Fruit fly (Drosophila melanogaster) whole organism, embryonic: ENCODE data around the gene Pex7.

ENCODE experiments used
- Aef1 ChIP-seq: fragments of 200-800 bp; sonication (Bioruptor generic); IDR thresholded peaks from 3 replicates; pipeline ENCODE4 v1.3.6; 2022; ENCODE audit warnings: missing biosample characterization, missing genetic modification characterization
- B-H1 ChIP-seq: fragments of 200-800 bp; sonication (Bioruptor generic); IDR thresholded peaks from 3 replicates; pipeline ENCODE4 v1.3.6; 2022; ENCODE audit warnings: missing biosample characterization, missing genetic modification characterization
- CG1024 ChIP-seq: fragments of 200-800 bp; sonication (Bioruptor generic); IDR thresholded peaks from 2 replicates; pipeline ENCODE4 v1.3.6; 2022; ENCODE audit warnings: missing biosample characterization, missing genetic modification characterization
- CG10431 ChIP-seq: fragments of 200-800 bp; sonication (Bioruptor generic); optimal IDR thresholded peaks from 3 replicates; lab custom pipeline; 2018; ENCODE audit warnings: missing biosample characterization, mild to moderate bottlenecking, missing genetic modification characterization
- CG11398 ChIP-seq: fragments of 200-800 bp; sonication (Bioruptor generic); optimal IDR thresholded peaks from 2 replicates; lab custom pipeline; 2016; ENCODE audit warnings: missing biosample characterization, missing genetic modification characterization
- CG12659 ChIP-seq: fragments of 200-800 bp; sonication (Bioruptor generic); optimal IDR thresholded peaks from 3 replicates; lab custom pipeline; 2017; ENCODE audit warnings: mild to moderate bottlenecking, missing biosample characterization, missing genetic modification reagents, missing genetic modification characterization
- CG16863 ChIP-seq: fragments of 200-800 bp; sonication (Bioruptor generic); optimal IDR thresholded peaks from 3 replicates; lab custom pipeline; 2016; ENCODE audit warnings: missing biosample characterization, missing genetic modification characterization
- CG17361 ChIP-seq: fragments of 200-800 bp; sonication (Bioruptor generic); IDR thresholded peaks from 3 replicates; pipeline ENCODE4 v1.3.6; 2022; ENCODE audit warnings: missing biosample characterization, missing genetic modification characterization
- CG32767 ChIP-seq: fragments of 200-800 bp; sonication (Bioruptor generic); IDR thresholded peaks from 2 replicates; pipeline ENCODE4 v1.3.6; 2022; ENCODE audit warnings: missing biosample characterization, missing genetic modification characterization
- CG34422 ChIP-seq: fragments of 200-800 bp; sonication (Bioruptor generic); IDR thresholded peaks from 3 replicates; pipeline ENCODE4 v1.3.6; 2022; ENCODE audit warnings: missing biosample characterization, missing genetic modification characterization
- CG4617 ChIP-seq: fragments of 200-800 bp; sonication (Bioruptor generic); optimal IDR thresholded peaks from 3 replicates; lab custom pipeline; 2016; ENCODE audit warnings: missing biosample characterization, missing genetic modification characterization, borderline replicate concordance
- CG4854 ChIP-seq: fragments of 200-800 bp; sonication (Bioruptor generic); optimal IDR thresholded peaks from 2 replicates; lab custom pipeline; 2016; ENCODE audit warnings: missing biosample characterization, missing genetic modification characterization, inconsistent platforms
- CG6175 ChIP-seq: fragments of 200-800 bp; sonication (Bioruptor generic); IDR thresholded peaks from 3 replicates; pipeline ENCODE4 v1.3.6; 2022; ENCODE audit warnings: missing biosample characterization, missing genetic modification characterization
- CG7357 ChIP-seq: fragments of 200-800 bp; sonication (Bioruptor generic); IDR thresholded peaks from 3 replicates; pipeline ENCODE4 v1.3.6; 2022; ENCODE audit warnings: missing biosample characterization, missing genetic modification characterization
- CG7963 ChIP-seq: fragments of 200-800 bp; sonication (Bioruptor generic); IDR thresholded peaks from 3 replicates; pipeline ENCODE4 v1.3.6; 2022; ENCODE audit warnings: missing biosample characterization, missing genetic modification characterization; ENCODE audit not compliant: partially characterized antibody
- CG8478 ChIP-seq: fragments of >200 bp; optimal IDR thresholded peaks from 2 replicates; lab custom pipeline; 2018
- CG9609 ChIP-seq: fragments of 200-800 bp; sonication (Bioruptor generic); optimal IDR thresholded peaks from 3 replicates; lab custom pipeline; 2016; ENCODE audit warnings: missing biosample characterization, missing genetic modification characterization
- CoRest ChIP-seq: fragments of 200-800 bp; sonication (Bioruptor generic); optimal IDR thresholded peaks from 3 replicates; lab custom pipeline; 2018; ENCODE audit warnings: missing biosample characterization, mild to moderate bottlenecking, missing genetic modification characterization, moderate library complexity
- Dfd ChIP-seq, 2 experiments: fragments of >200 bp; optimal IDR thresholded peaks; 2 replicates each; lab custom pipeline; 2017; ENCODE audit warnings: missing biosample characterization in 2 of 2, missing genetic modification characterization in 2 of 2
- Doc3 ChIP-seq: fragments of 200-800 bp; sonication (Bioruptor generic); IDR thresholded peaks from 3 replicates; pipeline ENCODE4 v1.3.6; 2022; ENCODE audit warnings: missing biosample characterization, missing genetic modification characterization; ENCODE audit not compliant: partially characterized antibody
- Dp ChIP-seq: fragments of 200-800 bp; sonication (Bioruptor generic); optimal IDR thresholded peaks from 2 replicates; lab custom pipeline; 2018; ENCODE audit warnings: missing biosample characterization, mild to moderate bottlenecking, missing genetic modification characterization, moderate library complexity
- H2.0 ChIP-seq: fragments of 200-800 bp; sonication (Bioruptor generic); IDR thresholded peaks from 2 replicates; pipeline ENCODE4 v1.3.6; 2022; ENCODE audit warnings: missing biosample characterization, missing genetic modification characterization
- HLH54F ChIP-seq: fragments of 200-800 bp; sonication (Bioruptor generic); optimal IDR thresholded peaks from 3 replicates; lab custom pipeline; 2016; ENCODE audit warnings: missing biosample characterization, missing genetic modification characterization
- Hr3 ChIP-seq: fragments of 200-800 bp; sonication (Bioruptor generic); optimal IDR thresholded peaks from 3 replicates; lab custom pipeline; 2016; ENCODE audit warnings: missing biosample characterization, missing genetic modification characterization
- Hr51 ChIP-seq, 2 experiments: fragments of 200-800 bp; sonication (Bioruptor generic); optimal IDR thresholded peaks; 2 replicates in 1 of 2; 3 replicates in 1 of 2; lab custom pipeline; 2016 to 2018; ENCODE audit warnings: missing biosample characterization in 2 of 2, missing genetic modification characterization in 2 of 2, mild to moderate bottlenecking in 1 of 2, moderate library complexity in 1 of 2
- Jarid2 ChIP-seq: fragments of 200-800 bp; sonication (Bioruptor generic); optimal IDR thresholded peaks from 3 replicates; lab custom pipeline; 2017; ENCODE audit warnings: mild to moderate bottlenecking, missing biosample characterization, missing genetic modification reagents, missing genetic modification characterization
- Lim3 ChIP-seq: fragments of 200-800 bp; sonication (Bioruptor generic); IDR thresholded peaks from 2 replicates; pipeline ENCODE4 v1.3.6; 2022; ENCODE audit warnings: missing biosample characterization, missing genetic modification characterization
- Myb ChIP-seq: fragments of 200-800 bp; sonication (Bioruptor generic); optimal IDR thresholded peaks from 2 replicates; lab custom pipeline; 2016; ENCODE audit warnings: missing biosample characterization, missing genetic modification characterization
- NFAT ChIP-seq: fragments of 200-800 bp; sonication (Bioruptor generic); IDR thresholded peaks from 2 replicates; pipeline ENCODE4 v1.3.6; 2022; ENCODE audit warnings: missing biosample characterization, missing genetic modification characterization
- Optix ChIP-seq: fragments of 200-800 bp; sonication (Bioruptor generic); IDR thresholded peaks from 3 replicates; pipeline ENCODE4 v1.3.6; 2022; ENCODE audit warnings: missing biosample characterization, missing genetic modification characterization
- Side ChIP-seq: fragments of 200-800 bp; sonication (Bioruptor generic); optimal IDR thresholded peaks from 2 replicates; lab custom pipeline; 2016; ENCODE audit warnings: missing biosample characterization, missing genetic modification characterization
- Sry-β ChIP-seq: fragments of 200-800 bp; sonication (Bioruptor generic); optimal IDR thresholded peaks from 2 replicates; lab custom pipeline; 2018; ENCODE audit warnings: missing biosample characterization, mild to moderate bottlenecking, missing genetic modification characterization, moderate library complexity
- TFAM ChIP-seq: fragments of 200-800 bp; sonication (Bioruptor generic); optimal IDR thresholded peaks from 2 replicates; lab custom pipeline; 2017; ENCODE audit warnings: missing biosample characterization, missing genetic modification characterization, inconsistent platforms
- ara ChIP-seq: fragments of 200-800 bp; sonication (Bioruptor generic); IDR thresholded peaks from 2 replicates; pipeline ENCODE4 v1.3.6; 2022; ENCODE audit warnings: missing biosample characterization, missing genetic modification characterization
- bcd ChIP-seq: fragments of 200-800 bp; sonication (Bioruptor generic); optimal IDR thresholded peaks from 2 replicates; lab custom pipeline; 2017; ENCODE audit warnings: missing biosample characterization, mild to moderate bottlenecking, missing genetic modification characterization
- bowl ChIP-seq: fragments of 200-800 bp; sonication (Bioruptor generic); IDR thresholded peaks from 2 replicates; pipeline ENCODE4 v1.3.6; 2022; ENCODE audit warnings: missing biosample characterization, missing genetic modification characterization
- btn ChIP-seq: fragments of 200-800 bp; sonication (Bioruptor generic); optimal IDR thresholded peaks from 2 replicates; lab custom pipeline; 2016; ENCODE audit warnings: missing biosample characterization, missing genetic modification characterization
- caup ChIP-seq: fragments of 200-800 bp; sonication (Bioruptor generic); optimal IDR thresholded peaks from 3 replicates; lab custom pipeline; 2017; ENCODE audit warnings: missing biosample characterization, mild to moderate bottlenecking, missing genetic modification characterization, moderate library complexity; ENCODE audit not compliant: severe bottlenecking
- chn ChIP-seq: fragments of 200-800 bp; sonication (Bioruptor generic); optimal IDR thresholded peaks from 2 replicates; lab custom pipeline; 2016; ENCODE audit warnings: missing biosample characterization, missing genetic modification characterization
- corto ChIP-seq: fragments of 200-800 bp; sonication (Bioruptor generic); optimal IDR thresholded peaks from 2 replicates; lab custom pipeline; 2016; ENCODE audit warnings: missing biosample characterization, mild to moderate bottlenecking, missing genetic modification characterization, moderate library complexity
- danr ChIP-seq: fragments of 200-800 bp; sonication (Bioruptor generic); IDR thresholded peaks from 2 replicates; pipeline ENCODE4 v1.3.6; 2022; ENCODE audit warnings: missing biosample characterization, missing genetic modification characterization
- fru ChIP-seq: fragments of >200 bp; optimal IDR thresholded peaks from 2 replicates; lab custom pipeline; 2017
- gcm ChIP-seq: fragments of 200-800 bp; sonication (Bioruptor generic); optimal IDR thresholded peaks from 2 replicates; lab custom pipeline; 2019; ENCODE audit warnings: missing biosample characterization, mild to moderate bottlenecking, missing genetic modification characterization, moderate library complexity
- gcm2 ChIP-seq: fragments of 200-800 bp; sonication (Bioruptor generic); optimal IDR thresholded peaks from 2 replicates; lab custom pipeline; 2016; ENCODE audit warnings: missing biosample characterization, missing genetic modification characterization
- jigr1 ChIP-seq: fragments of 200-800 bp; sonication (Bioruptor generic); IDR thresholded peaks from 3 replicates; pipeline ENCODE4 v1.3.6; 2022; ENCODE audit warnings: missing biosample characterization, missing genetic modification characterization
- kni ChIP-seq: fragments of 200-800 bp; sonication (Bioruptor generic); optimal IDR thresholded peaks from 3 replicates; lab custom pipeline; 2017; ENCODE audit warnings: mild to moderate bottlenecking, missing biosample characterization, missing genetic modification reagents, missing genetic modification characterization
- lbe ChIP-seq: fragments of 200-800 bp; sonication (Bioruptor generic); optimal IDR thresholded peaks from 2 replicates; lab custom pipeline; 2016; ENCODE audit warnings: missing biosample characterization, mild to moderate bottlenecking, missing genetic modification characterization
- mam ChIP-seq: fragments of 200-800 bp; sonication (Bioruptor generic); optimal IDR thresholded peaks from 3 replicates; lab custom pipeline; 2016; ENCODE audit warnings: missing biosample characterization, missing genetic modification characterization
- nerfin-2 ChIP-seq: fragments of 200-800 bp; sonication (Bioruptor generic); IDR thresholded peaks from 2 replicates; pipeline ENCODE4 v1.3.6; 2022; ENCODE audit warnings: missing biosample characterization, missing genetic modification characterization; ENCODE audit not compliant: partially characterized antibody
- pita ChIP-seq: fragments of 200-800 bp; sonication (Bioruptor generic); optimal IDR thresholded peaks from 2 replicates; lab custom pipeline; 2017; ENCODE audit warnings: missing biosample characterization, mild to moderate bottlenecking, missing genetic modification characterization
- slou ChIP-seq: fragments of 200-800 bp; sonication (Bioruptor generic); optimal IDR thresholded peaks from 3 replicates; lab custom pipeline; 2016; ENCODE audit warnings: missing biosample characterization, missing genetic modification characterization
- sug ChIP-seq: fragments of 200-800 bp; optimal IDR thresholded peaks from 2 replicates; lab custom pipeline; 2019; ENCODE audit warnings: missing biosample characterization, mild to moderate bottlenecking, missing genetic modification characterization, moderate library complexity
- yki ChIP-seq: fragments of >200 bp; optimal IDR thresholded peaks from 3 replicates; lab custom pipeline; 2018

Pex7 gene

dm6 chr3L:8697862-8698261 is 50.9 kb downstream of the Pex7 start (continued):
- TF ChIP-seq CoRest (tag; lab: Kevin White, UChicago) (no peak), yki (lab: Kevin White, UChicago) (no peak), pita (no peak), Myb (GFP tag; lab: Kevin White, UChicago) (no peak), kni (no peak), CG8478 (lab: Kevin White, UChicago) (no peak), nerfin-2 (GFP tag; lab: Robert Waterston, UW) (no peak), CG7357 (GFP tag; lab: Robert Waterston, UW) (no peak), chn (GFP tag; lab: Kevin White, UChicago) (no peak), Lim3 (GFP tag; lab: Robert Waterston, UW) (no peak), Side (GFP tag; lab: Kevin White, UChicago) (no peak), Dp (GFP tag; lab: Kevin White, UChicago) (no peak), CG10431 (GFP tag; lab: Kevin White, UChicago) (no peak), TFAM (GFP tag; lab: Kevin White, UChicago) (no peak), btn (GFP tag; lab: Kevin White, UChicago) (no peak), gcm2 (GFP tag; lab: Kevin White, UChicago) (no peak), B-H1 (no peak), ara (GFP tag; lab: Robert Waterston, UW) (no peak), lbe (GFP tag; lab: Kevin White, UChicago) (no peak), CG17361 (GFP tag; lab: Robert Waterston, UW) (no peak), fru (no peak), CG6175 (GFP tag; lab: Robert Waterston, UW) (peak; percentile 81; the same call in 2 of the 3 replicates), CG4617 (GFP tag; lab: Kevin White, UChicago) (no peak), CG7963 (GFP tag; lab: Robert Waterston, UW) (no peak), gcm (GFP tag; lab: Kevin White, UChicago) (no peak), NFAT (GFP tag; lab: Robert Waterston, UW) (0 out of 2 replicates have a peak, but pooled peaks have one; percentile 22), Hr51 (GFP tag; optimal IDR thresholded peaks at IDR 0.05; lab: Kevin White, UChicago) (no peak), corto (no peak), jigr1 (GFP tag; lab: Robert Waterston, UW) (no peak), HLH54F (no peak), CG12659 (no peak), Dfd (GFP tag; optimal IDR thresholded peaks at IDR 0.05; lab: Kevin White, UChicago) (no peak), CG32767 (GFP tag; lab: Robert Waterston, UW) (no peak), H2.0 (GFP tag; lab: Robert Waterston, UW) (no peak), slou (GFP tag; lab: Kevin White, UChicago) (no peak), CG9609 (GFP tag; lab: Kevin White, UChicago) (no peak), CG34422 (GFP tag; lab: Robert Waterston, UW) (no peak), bcd (GFP tag; lab: Kevin White, UChicago) (no peak), CG11398 (GFP tag; lab: Kevin White, UChicago) (no peak), CG4854 (GFP tag; lab: Kevin White, UChicago) (no peak), caup (GFP tag; lab: Kevin White, UChicago) (no peak), mam (GFP tag; lab: Kevin White, UChicago) (no peak), sug (tag; lab: Kevin White, UChicago) (peak; percentile 85), Jarid2 (no peak), CG16863 (no peak), Optix (no peak), danr (no peak), bowl (GFP tag; lab: Robert Waterston, UW) (no peak), CG1024 (GFP tag; lab: Robert Waterston, UW) (no peak), Aef1 (GFP tag; lab: Robert Waterston, UW) (no peak), Hr3 (GFP tag; lab: Kevin White, UChicago) (no peak), Sry-β (GFP tag; lab: Kevin White, UChicago) (no peak), Doc3 (no peak)
